Fruit fly (Drosophila melanogaster) whole organism, adult: Measurements from ENCODE around the gene Ugt36E1.

Experiments used
- CG11617 ChIP-seq: fragments of 200-800 bp; sonication (Bioruptor generic); optimal IDR thresholded peaks from 2 replicates; lab custom pipeline; 2017; ENCODE audit warnings: mild to moderate bottlenecking, missing biosample characterization, missing genetic modification reagents, missing genetic modification characterization
- CG12768 ChIP-seq: fragments of 200-800 bp; sonication (Bioruptor generic); optimal IDR thresholded peaks from 2 replicates; lab custom pipeline; 2017; ENCODE audit warnings: missing biosample characterization, missing genetic modification characterization, mild to moderate bottlenecking, moderate library complexity, missing genetic modification reagents
- CG14711 ChIP-seq: fragments of 200-800 bp; sonication (Bioruptor generic); optimal IDR thresholded peaks from 2 replicates; lab custom pipeline; 2018; ENCODE audit warnings: missing biosample characterization, mild to moderate bottlenecking, missing genetic modification characterization, moderate library complexity
- CG1620 ChIP-seq: fragments of 200-800 bp; sonication (Bioruptor generic); optimal IDR thresholded peaks from 2 replicates; lab custom pipeline; 2016; ENCODE audit warnings: missing biosample characterization, missing genetic modification characterization
- CG33017 ChIP-seq: fragments of 200-800 bp; sonication (Bioruptor generic); optimal IDR thresholded peaks from 2 replicates; lab custom pipeline; 2018; ENCODE audit warnings: missing biosample characterization, mild to moderate bottlenecking, missing genetic modification characterization, moderate library complexity
- CG5204 ChIP-seq: fragments of 200-800 bp; sonication (Bioruptor generic); optimal IDR thresholded peaks from 2 replicates; lab custom pipeline; 2016; ENCODE audit warnings: missing biosample characterization, missing genetic modification characterization
- CG7045 ChIP-seq: fragments of 200-800 bp; sonication (Bioruptor generic); optimal IDR thresholded peaks from 2 replicates; lab custom pipeline; 2017; ENCODE audit warnings: missing biosample characterization, mild to moderate bottlenecking, missing genetic modification characterization
- CG7101 ChIP-seq: fragments of 200-800 bp; sonication (Bioruptor generic); optimal IDR thresholded peaks from 2 replicates; lab custom pipeline; 2018; ENCODE audit warnings: missing biosample characterization, mild to moderate bottlenecking, missing genetic modification characterization, moderate library complexity
- Clk ChIP-seq: fragments of 200-800 bp; sonication (Bioruptor generic); optimal IDR thresholded peaks from 2 replicates; lab custom pipeline; 2017; ENCODE audit warnings: missing biosample characterization, missing genetic modification characterization
- Crg-1 ChIP-seq: fragments of 200-800 bp; sonication (Bioruptor generic); optimal IDR thresholded peaks from 2 replicates; lab custom pipeline; 2016; ENCODE audit warnings: missing biosample characterization, missing genetic modification characterization
- Hr96 ChIP-seq: fragments of 200-800 bp; sonication (Bioruptor generic); optimal IDR thresholded peaks from 2 replicates; lab custom pipeline; 2016; ENCODE audit warnings: missing biosample characterization, missing genetic modification characterization
- Mnt ChIP-seq: fragments of 200-800 bp; sonication (Bioruptor generic); optimal IDR thresholded peaks from 2 replicates; lab custom pipeline; 2016; ENCODE audit warnings: missing biosample characterization, mild to moderate bottlenecking, missing genetic modification characterization
- bab1 ChIP-seq: fragments of 200-800 bp; sonication (Bioruptor generic); optimal IDR thresholded peaks from 3 replicates; lab custom pipeline; 2019; ENCODE audit warnings: missing biosample characterization, mild to moderate bottlenecking, missing genetic modification characterization, moderate library complexity
- cic ChIP-seq: fragments of 200-800 bp; sonication (Bioruptor generic); optimal IDR thresholded peaks from 2 replicates; lab custom pipeline; 2017; ENCODE audit warnings: missing biosample characterization, mild to moderate bottlenecking, missing genetic modification characterization, moderate library complexity
- cnc ChIP-seq, 2 experiments: fragments of >200 bp; optimal IDR thresholded peaks; 2 replicates each; lab custom pipeline; 2017
- kay ChIP-seq: fragments of 200-800 bp; sonication (Bioruptor generic); peaks from one replicate; lab custom pipeline; 2016; ENCODE audit warnings: missing biosample characterization, missing genetic modification characterization, borderline replicate concordance
- ovo ChIP-seq: fragments of 200-800 bp; sonication (Bioruptor generic); optimal IDR thresholded peaks from 2 replicates; lab custom pipeline; 2016; ENCODE audit warnings: missing biosample characterization, missing genetic modification characterization
- pad ChIP-seq: fragments of 200-800 bp; sonication (Bioruptor generic); optimal IDR thresholded peaks from 3 replicates; lab custom pipeline; 2017; ENCODE audit warnings: missing biosample characterization, missing genetic modification characterization, mild to moderate bottlenecking, moderate library complexity, missing genetic modification reagents
- tj ChIP-seq: fragments of 200-800 bp; sonication (Bioruptor generic); optimal IDR thresholded peaks from 3 replicates; lab custom pipeline; 2017; ENCODE audit warnings: missing biosample characterization, mild to moderate bottlenecking, missing genetic modification characterization, moderate library complexity
- toe ChIP-seq: fragments of 200-800 bp; sonication (Bioruptor generic); optimal IDR thresholded peaks from 2 replicates; lab custom pipeline; 2016; ENCODE audit warnings: missing biosample characterization, missing genetic modification characterization

Gene Ugt36E1

DNA sequence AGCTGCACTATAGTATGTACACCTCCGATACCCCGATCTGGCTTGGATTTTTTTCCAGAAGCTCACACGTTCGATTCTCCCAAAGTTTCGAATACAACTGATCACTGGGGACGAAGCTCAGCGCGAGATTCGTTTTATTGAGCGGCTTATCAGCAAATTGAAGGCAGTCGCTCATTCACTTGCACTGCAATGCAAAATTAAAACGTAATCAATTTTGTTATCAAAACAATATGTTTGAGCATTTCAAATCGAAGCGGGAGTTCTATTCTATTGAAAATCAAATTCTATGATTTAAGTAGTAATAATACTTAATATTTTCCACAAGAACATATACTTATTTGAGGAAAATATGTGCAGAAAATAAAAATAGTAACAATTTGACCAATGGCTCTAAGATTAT lies 17.9 kb downstream of the Ugt36E1 start, which contains the start of gene CG33120:
Gene CG33120 (minus strand): TSS at position 101 of the 400 bp plus-strand sequence.
- no peak for TF ChIP-seq Hr96
- TF ChIP-seq CG14711 (tag; lab: Kevin White, UChicago): no peak
- peak; percentile 61 for TF ChIP-seq tj (GFP tag; lab: Kevin White, UChicago)
- TF ChIP-seq kay: no peak

dm6 chr2L:18844917-18845509 lies 18.4 kb downstream of the Ugt36E1 start, which contains the start of gene CG17321:
Gene CG17321 (plus strand): TSS chr2L:18845184.
- TF ChIP-seq CG7045: no peak
- TF ChIP-seq Hr96: no peak

dm6 chr2L:18846175-18846574 lies 19.6 kb downstream of the Ugt36E1 start:
- TF ChIP-seq CG7101: no peak

dm6 chr2L:18846843-18847242 lies 20.3 kb downstream of the Ugt36E1 start:
- no peak for TF ChIP-seq cic (GFP tag; lab: Kevin White, UChicago)
- peak; percentile 13 for TF ChIP-seq kay

DNA sequence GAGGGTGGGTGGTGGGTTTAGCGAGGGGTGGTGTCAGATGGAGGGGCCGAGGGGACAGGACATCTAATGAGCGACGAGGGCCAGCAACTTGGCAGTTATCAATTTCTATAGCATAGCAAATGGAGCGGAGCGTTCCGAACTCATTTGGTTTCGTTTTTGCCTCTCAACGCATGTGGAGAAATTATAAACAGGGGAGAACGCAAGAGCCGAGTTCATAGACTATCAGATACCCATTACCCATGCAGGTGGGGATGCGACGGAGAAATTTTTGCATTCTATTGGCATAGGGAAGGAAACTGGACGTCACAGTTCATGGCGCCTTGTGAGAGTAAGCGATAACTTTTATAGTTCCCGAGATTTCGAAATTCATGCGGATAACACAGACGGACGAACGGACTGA lies 25.7 kb downstream of the Ugt36E1 start:
- TF ChIP-seq CG1620 (GFP tag; lab: Kevin White, UChicago): no peak
- TF ChIP-seq CG14711 (tag; lab: Kevin White, UChicago): no peak
- TF ChIP-seq CG7101: no peak
- no peak for TF ChIP-seq CG5204 (GFP tag; lab: Kevin White, UChicago)
- TF ChIP-seq Mnt (GFP tag; lab: Kevin White, UChicago): no peak
- no peak for TF ChIP-seq CG11617
- no peak for TF ChIP-seq Crg-1

- TF ChIP-seq Clk (GFP tag; lab: Kevin White, UChicago) (peak; percentile 84), Mnt (GFP tag; lab: Kevin White, UChicago) (peak; percentile 80), Crg-1 (peak; percentile 89), Hr96 (peak; percentile 92), kay (peak; percentile 95), toe (GFP tag; lab: Kevin White, UChicago) (peak; percentile 95), CG11617 (peak; percentile 93), CG33017 (tag; lab: Kevin White, UChicago) (peak; percentile 95), pad (GFP tag; lab: Kevin White, UChicago) (peak; percentile 84), tj (GFP tag; lab: Kevin White, UChicago) (peak; percentile 76), cnc (optimal IDR thresholded peaks at IDR 0.05; lab: Kevin White, UChicago) (peak; percentile 86 to 90), CG14711 (tag; lab: Kevin White, UChicago) (peak; percentile 99), CG7045 (peak; percentile 93), CG5204 (GFP tag; lab: Kevin White, UChicago) (peak; percentile 93), bab1 (GFP tag; lab: Kevin White, UChicago) (peak; percentile 96), CG7101 (peak; percentile 95), cic (GFP tag; lab: Kevin White, UChicago) (peak; percentile 52), ovo (GFP tag; lab: Kevin White, UChicago) (peak; percentile 60), CG1620 (GFP tag; lab: Kevin White, UChicago) (peak; percentile 91), CG12768 (GFP tag; lab: Kevin White, UChicago) (peak; percentile 95)
Observed at dm6 chr2L:18857635-18858059, 31.1 kb downstream of the Ugt36E1 start.

- TF ChIP-seq pad (GFP tag; lab: Kevin White, UChicago) (no peak), Mnt (GFP tag; lab: Kevin White, UChicago) (peak; percentile 7), tj (GFP tag; lab: Kevin White, UChicago) (no peak), CG11617 (no peak), Clk (GFP tag; lab: Kevin White, UChicago) (no peak), CG12768 (GFP tag; lab: Kevin White, UChicago) (no peak), CG1620 (GFP tag; lab: Kevin White, UChicago) (peak; percentile 10), bab1 (GFP tag; lab: Kevin White, UChicago) (peak; percentile 31), Crg-1 (no peak), kay (peak; percentile 79), CG33017 (tag; lab: Kevin White, UChicago) (no peak)
Observed at dm6 chr2L:18858661-18859532, 32.3 kb downstream of the Ugt36E1 start, which contains the start of the genes CG10602 and mRpL13. Gene CG10602 (minus strand): TSS chr2L:18859248. Gene mRpL13 (minus strand): TSS chr2L:18859248.
